Worm (Caenorhabditis elegans) whole organism, young adult: ENCODE measurements around the gene srd-44.

ENCODE experiments used
- B0019.2 ChIP-seq: fragments of 200-800 bp; sonication (Bioruptor generic); conservative IDR thresholded peaks from 2 replicates; pipeline ENCODE4 v1.3.6; 2022; ENCODE audit warnings: missing genetic modification reagents, missing genetic modification characterization, missing compliant biosample characterization
- B0261.1 ChIP-seq: sonication (generic microtip); optimal IDR thresholded peaks from 2 replicates; lab custom pipeline; 2016; ENCODE audit warnings: mild to moderate bottlenecking, missing genetic modification characterization, moderate library complexity, missing compliant biosample characterization
- B0336.3 ChIP-seq: fragments of 200-800 bp; sonication (Bioruptor generic); IDR thresholded peaks from 2 replicates; pipeline ENCODE4 v1.3.6; 2022; ENCODE audit warnings: missing genetic modification characterization, missing compliant biosample characterization
- D2030.7 ChIP-seq: fragments of 200-800 bp; sonication (Bioruptor generic); IDR thresholded peaks from 2 replicates; pipeline ENCODE4 v1.3.6; 2022; ENCODE audit warnings: missing genetic modification reagents, missing genetic modification characterization, missing compliant biosample characterization
- F10E7.11 ChIP-seq: sonication (generic microtip); optimal IDR thresholded peaks from 2 replicates; lab custom pipeline; 2017; ENCODE audit warnings: mild to moderate bottlenecking, missing genetic modification characterization, moderate library complexity, missing compliant biosample characterization
- F22D6.2 ChIP-seq: sonication (generic microtip); optimal IDR thresholded peaks from 2 replicates; lab custom pipeline; 2016; ENCODE audit warnings: mild to moderate bottlenecking, missing genetic modification characterization, missing compliant biosample characterization
- F23B12.7 ChIP-seq: sonication (generic microtip); optimal IDR thresholded peaks from 2 replicates; lab custom pipeline; 2017; ENCODE audit warnings: missing genetic modification characterization, mild to moderate bottlenecking, missing compliant biosample characterization, antibody characterized with exemption, moderate library complexity; ENCODE audit not compliant: insufficient read depth
- F37B4.10 ChIP-seq: fragments of 200-800 bp; sonication (Bioruptor generic); IDR thresholded peaks from 2 replicates; pipeline ENCODE4 v1.3.6; 2022; ENCODE audit warnings: missing genetic modification characterization, missing compliant biosample characterization
- F39B2.1 ChIP-seq: fragments of 200-800 bp; sonication (Bioruptor generic); IDR thresholded peaks from 2 replicates; pipeline ENCODE4 v1.3.6; 2022; ENCODE audit warnings: missing genetic modification reagents, missing genetic modification characterization, missing compliant biosample characterization
- T26A5.8 ChIP-seq: sonication (generic microtip); optimal IDR thresholded peaks from 2 replicates; lab custom pipeline; 2016; ENCODE audit warnings: missing genetic modification characterization, missing compliant biosample characterization
- Y53F4B.3 ChIP-seq: fragments of 200-800 bp; sonication (Bioruptor generic); IDR thresholded peaks from 2 replicates; pipeline ENCODE4 v1.3.6; 2022; ENCODE audit warnings: missing genetic modification reagents, missing genetic modification characterization, missing compliant biosample characterization
- Y95B8A.8 ChIP-seq: fragments of 200-800 bp; sonication (Bioruptor generic); IDR thresholded peaks from 2 replicates; pipeline ENCODE4 v1.3.6; 2022; ENCODE audit warnings: missing genetic modification reagents, missing genetic modification characterization, missing compliant biosample characterization
- akir-1 ChIP-seq: fragments of 200-800 bp; sonication (Bioruptor generic); optimal IDR thresholded peaks from 2 replicates; lab custom pipeline; 2018; ENCODE audit warnings: mild to moderate bottlenecking, missing genetic modification characterization, moderate library complexity, missing compliant biosample characterization
- atf-7 ChIP-seq: sonication (generic microtip); optimal IDR thresholded peaks from 2 replicates; lab custom pipeline; 2017; ENCODE audit warnings: mild to moderate bottlenecking, missing genetic modification characterization, missing compliant biosample characterization
- cebp-1 ChIP-seq, 2 experiments: fragments of 200-800 bp in 1 of 2; sonication (Bioruptor generic) in 1 of 2; sonication (generic microtip) in 1 of 2; IDR thresholded peaks in 1 of 2; optimal IDR thresholded peaks in 1 of 2; 2 replicates each; pipeline versions ENCODE4 v1.3.6 to Lab custom; 2017 to 2022; ENCODE audit warnings: missing compliant biosample characterization in 2 of 2, missing genetic modification characterization in 2 of 2, mild to moderate bottlenecking in 1 of 2, missing genetic modification reagents in 1 of 2, moderate library complexity in 1 of 2
- cebp-2 ChIP-seq: fragments of 200-800 bp; sonication (Bioruptor generic); IDR thresholded peaks from 2 replicates; pipeline ENCODE4 v1.3.6; 2022; ENCODE audit warnings: missing genetic modification characterization, missing compliant biosample characterization
- ceh-100 ChIP-seq: fragments of 200-800 bp; sonication (Bioruptor generic); IDR thresholded peaks from 2 replicates; pipeline ENCODE4 v1.3.6; 2022; ENCODE audit warnings: missing genetic modification reagents, missing genetic modification characterization, missing compliant biosample characterization
- ceh-40 ChIP-seq: fragments of 200-800 bp; sonication (Bioruptor generic); IDR thresholded peaks from 2 replicates; pipeline ENCODE4 v1.3.6; 2022; ENCODE audit warnings: missing genetic modification characterization, missing compliant biosample characterization
- ceh-58 ChIP-seq: fragments of 200-800 bp; sonication (Bioruptor generic); IDR thresholded peaks from 2 replicates; pipeline ENCODE4 v1.3.6; 2022; ENCODE audit warnings: missing genetic modification characterization, missing compliant biosample characterization
- ceh-79 ChIP-seq: sonication (generic microtip); optimal IDR thresholded peaks from 2 replicates; lab custom pipeline; 2017; ENCODE audit warnings: mild to moderate bottlenecking, missing genetic modification characterization, missing compliant biosample characterization
- dox-1 ChIP-seq: fragments of 200-800 bp; sonication (Bioruptor generic); IDR thresholded peaks from 2 replicates; pipeline ENCODE4 v1.3.6; 2022; ENCODE audit warnings: missing genetic modification reagents, missing genetic modification characterization, missing compliant biosample characterization
- ekl-4 ChIP-seq: fragments of 200-800 bp; sonication (Bioruptor generic); IDR thresholded peaks from 2 replicates; pipeline ENCODE4 v1.3.6; 2022; ENCODE audit warnings: missing genetic modification reagents, missing genetic modification characterization, missing compliant biosample characterization
- hlh-26 ChIP-seq: fragments of 200-800 bp; sonication (Bioruptor generic); conservative IDR thresholded peaks from 2 replicates; pipeline ENCODE4 v1.3.6; 2022; ENCODE audit warnings: missing genetic modification reagents, missing genetic modification characterization, missing compliant biosample characterization
- hmg-1.2 ChIP-seq: fragments of 200-800 bp; sonication (Bioruptor generic); IDR thresholded peaks from 2 replicates; pipeline ENCODE4 v1.3.6; 2022; ENCODE audit warnings: missing genetic modification reagents, missing genetic modification characterization, missing compliant biosample characterization
- hmg-20 ChIP-seq: fragments of 200-800 bp; sonication (Bioruptor generic); IDR thresholded peaks from 2 replicates; pipeline ENCODE4 v1.3.6; 2022; ENCODE audit warnings: missing genetic modification reagents, missing genetic modification characterization, missing compliant biosample characterization
- hrde-1 ChIP-seq: sonication (generic microtip); optimal IDR thresholded peaks from 2 replicates; lab custom pipeline; 2016; ENCODE audit warnings: missing genetic modification characterization, mild to moderate bottlenecking, missing compliant biosample characterization, moderate library complexity, missing genotype, missing genetic modification reagents, borderline replicate concordance
- hsf-1 ChIP-seq: fragments of 200-800 bp; sonication (Bioruptor generic); IDR thresholded peaks from 2 replicates; pipeline ENCODE4 v1.3.6; 2022; ENCODE audit warnings: missing genetic modification reagents, missing genetic modification characterization, missing compliant biosample characterization
- lag-1 ChIP-seq: fragments of 200-800 bp; sonication (Bioruptor generic); IDR thresholded peaks from 2 replicates; pipeline ENCODE4 v1.3.6; 2022; ENCODE audit warnings: missing genetic modification reagents, missing genetic modification characterization, missing compliant biosample characterization
- let-526 ChIP-seq: fragments of 200-800 bp; sonication (Bioruptor generic); IDR thresholded peaks from 2 replicates; pipeline ENCODE4 v1.3.6; 2022; ENCODE audit warnings: missing genetic modification reagents, missing genetic modification characterization, missing compliant biosample characterization
- let-607 ChIP-seq, 2 experiments: fragments of 200-800 bp in 1 of 2; sonication (Bioruptor generic) in 1 of 2; sonication (generic microtip) in 1 of 2; optimal IDR thresholded peaks; 2 replicates each; lab custom pipeline; 2016 to 2018; ENCODE audit warnings: mild to moderate bottlenecking in 2 of 2, missing compliant biosample characterization in 2 of 2, missing genetic modification characterization in 2 of 2, moderate library complexity in 2 of 2, missing genotype in 1 of 2
- lin-26 ChIP-seq: fragments of 200-800 bp; sonication (Bioruptor generic); IDR thresholded peaks from 2 replicates; pipeline ENCODE4 v1.3.6; 2022; ENCODE audit warnings: missing genetic modification reagents, missing genetic modification characterization, missing compliant biosample characterization
- lir-1 ChIP-seq: fragments of 200-800 bp; sonication (Bioruptor generic); conservative IDR thresholded peaks from 2 replicates; pipeline ENCODE4 v1.3.6; 2022; ENCODE audit warnings: missing genetic modification reagents, missing genetic modification characterization, missing compliant biosample characterization
- lsl-1 ChIP-seq: fragments of 200-800 bp; sonication (Bioruptor generic); optimal IDR thresholded peaks from 2 replicates; lab custom pipeline; 2018; ENCODE audit warnings: mild to moderate bottlenecking, missing genetic modification characterization, moderate library complexity, missing compliant biosample characterization
- lsy-27 ChIP-seq: sonication (generic microtip); optimal IDR thresholded peaks from 2 replicates; lab custom pipeline; 2017; ENCODE audit warnings: missing genetic modification characterization, mild to moderate bottlenecking, missing compliant biosample characterization, antibody characterized with exemption, missing genotype, borderline replicate concordance; ENCODE audit not compliant: insufficient read depth
- mxl-1 ChIP-seq: sonication (generic microtip); optimal IDR thresholded peaks from 2 replicates; lab custom pipeline; 2016; ENCODE audit warnings: missing genetic modification characterization, missing compliant biosample characterization
- nfya-2 ChIP-seq: fragments of 200-800 bp; sonication (Bioruptor generic); IDR thresholded peaks from 2 replicates; pipeline ENCODE4 v1.3.6; 2022; ENCODE audit warnings: missing genetic modification reagents, missing genetic modification characterization, missing compliant biosample characterization
- nhr-120 ChIP-seq: fragments of 200-800 bp; sonication (Bioruptor generic); IDR thresholded peaks from 2 replicates; pipeline ENCODE4 v1.3.6; 2022; ENCODE audit warnings: missing genetic modification characterization, missing compliant biosample characterization
- nhr-80 ChIP-seq: sonication (generic microtip); optimal IDR thresholded peaks from 2 replicates; lab custom pipeline; 2016; ENCODE audit warnings: missing genetic modification characterization, missing compliant biosample characterization
- pbrm-1 ChIP-seq: fragments of 200-800 bp; sonication (Bioruptor generic); IDR thresholded peaks from 2 replicates; pipeline ENCODE4 v1.3.6; 2022; ENCODE audit warnings: missing genetic modification reagents, missing genetic modification characterization, missing compliant biosample characterization
- rpc-1 ChIP-seq, 2 experiments: fragments of 150-350 bp in 1 of 2; sonication (generic microtip) in 1 of 2; optimal IDR thresholded peaks; 2 replicates each; lab custom pipeline; 2014 to 2018; ENCODE audit warnings: missing biosample characterization in 1 of 2, missing genetic modification characterization in 1 of 2, missing genetic modification reagents in 1 of 2, missing genotype in 1 of 2
- sea-2 ChIP-seq: fragments of 200-800 bp; sonication (Bioruptor generic); IDR thresholded peaks from 2 replicates; pipeline ENCODE4 v1.3.6; 2022; ENCODE audit warnings: missing genetic modification characterization, missing compliant biosample characterization
- snpc-1.3 ChIP-seq: sonication (generic microtip); optimal IDR thresholded peaks from 2 replicates; lab custom pipeline; 2017; ENCODE audit warnings: missing genetic modification characterization, mild to moderate bottlenecking, missing compliant biosample characterization, antibody characterized with exemption, moderate library complexity, missing genotype, missing genetic modification reagents; ENCODE audit not compliant: insufficient read depth
- tbp1 ChIP-seq: fragments of 200-800 bp; sonication (Bioruptor generic); optimal IDR thresholded peaks from 2 replicates; lab custom pipeline; 2018; ENCODE audit warnings: mild to moderate bottlenecking, missing genetic modification characterization, missing compliant biosample characterization
- tbx-9 ChIP-seq: sonication (generic microtip); optimal IDR thresholded peaks from 2 replicates; lab custom pipeline; 2016; ENCODE audit warnings: borderline replicate concordance, missing genetic modification characterization, inconsistent platforms, missing compliant biosample characterization
- unc-62 ChIP-seq: fragments of 150-350 bp; optimal IDR thresholded peaks from 2 replicates; lab custom pipeline; 2014; ENCODE audit warnings: missing biosample characterization, missing genetic modification reagents, missing genetic modification characterization
- ztf-25 ChIP-seq: fragments of 200-800 bp; sonication (Bioruptor generic); IDR thresholded peaks from 2 replicates; pipeline ENCODE4 v1.3.6; 2022; ENCODE audit warnings: missing genetic modification reagents, missing genetic modification characterization, missing compliant biosample characterization
- ztf-3 ChIP-seq: fragments of 200-800 bp; sonication (Bioruptor generic); optimal IDR thresholded peaks from 2 replicates; lab custom pipeline; 2018; ENCODE audit warnings: mild to moderate bottlenecking, missing genetic modification characterization, missing compliant biosample characterization

srd-44 gene

DNA sequence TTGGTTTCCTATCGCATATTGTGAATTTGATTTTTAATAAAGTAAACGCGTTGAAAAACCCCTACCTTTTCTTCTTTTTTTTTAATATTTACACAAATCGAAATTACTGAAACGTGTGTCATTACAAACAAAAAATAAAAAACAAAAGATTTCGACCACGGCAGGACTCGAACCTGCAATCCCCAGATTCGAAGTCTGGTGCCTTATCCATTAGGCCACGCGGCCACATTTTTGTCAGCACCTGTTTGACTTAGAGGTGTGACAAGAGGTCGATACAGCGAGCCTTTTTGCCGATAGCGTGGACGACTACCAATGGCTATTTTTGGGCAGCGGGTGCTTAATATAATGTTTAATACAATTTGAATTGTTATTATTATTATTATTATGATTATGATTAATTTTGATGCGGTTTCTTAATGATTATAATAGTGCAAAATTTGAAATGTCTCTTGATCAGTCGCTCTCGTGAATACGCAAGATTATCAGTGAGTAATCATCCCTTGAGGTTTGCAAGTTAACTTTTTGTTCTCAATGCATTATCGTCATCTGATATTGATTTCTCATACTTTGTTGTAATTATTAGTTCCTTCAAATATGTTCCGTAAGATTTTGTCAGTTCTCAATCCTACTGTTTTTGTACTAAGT lies at the start of gene srd-44 (continued):
- TF ChIP-seq atf-7 (tag; lab: Kevin White, UChicago) (no peak), rpc-1 (optimal IDR thresholded peaks at IDR 0.05; lab: Kevin White, UChicago) (peak; percentile 72), rpc-1 (tag; optimal IDR thresholded peaks at IDR 0.05; lab: Kevin White, UChicago) (peak; percentile 85), mxl-1 (tag; lab: Kevin White, UChicago) (peak; percentile 48), let-526 (GFP tag; lab: Robert Waterston, UW) (no peak), B0019.2 (GFP tag; lab: Robert Waterston, UW) (no peak), lsy-27 (tag; lab: Kevin White, UChicago) (no peak), sea-2 (GFP tag; lab: Robert Waterston, UW) (no peak), hsf-1 (no peak), F37B4.10 (GFP tag; lab: Robert Waterston, UW) (no peak), nhr-120 (GFP tag; lab: Robert Waterston, UW) (no peak), F22D6.2 (no peak), ztf-3 (GFP tag; lab: Kevin White, UChicago) (no peak), ceh-40 (GFP tag; lab: Robert Waterston, UW) (peak; percentile 72; the same call in 1 of the 2 replicates), hmg-20 (GFP tag; lab: Robert Waterston, UW) (peak; percentile 60; the same call in 1 of the 2 replicates), ceh-58 (GFP tag; lab: Robert Waterston, UW) (no peak), dox-1 (no peak; the same call in 1 of the 2 replicates), unc-62 (GFP tag; lab: Kevin White, UChicago) (no peak), lir-1 (GFP tag; lab: Robert Waterston, UW) (no peak), ztf-25 (0 out of 2 replicates have a peak, but pooled peaks have one; percentile 76), D2030.7 (GFP tag; lab: Robert Waterston, UW) (no peak; the same call in 1 of the 2 replicates), let-607 (tag; optimal IDR thresholded peaks at IDR 0.05; lab: Kevin White, UChicago) (no peak), F23B12.7 (tag; lab: Kevin White, UChicago) (no peak), akir-1 (no peak), ceh-79 (tag; lab: Kevin White, UChicago) (no peak), nhr-80 (no peak), nfya-2 (no peak), T26A5.8 (tag; lab: Kevin White, UChicago) (no peak), ceh-100 (GFP tag; lab: Robert Waterston, UW) (no peak), tbx-9 (tag; lab: Kevin White, UChicago) (no peak), lag-1 (no peak), lin-26 (GFP tag; lab: Robert Waterston, UW) (peak; percentile 86), snpc-1.3 (tag; lab: Kevin White, UChicago) (peak; percentile 64), pbrm-1 (GFP tag; lab: Robert Waterston, UW) (peak; percentile 83), lsl-1 (GFP tag; lab: Kevin White, UChicago) (no peak), hlh-26 (GFP tag; lab: Robert Waterston, UW) (no peak), ekl-4 (GFP tag; lab: Robert Waterston, UW) (no peak), tbp1 (GFP tag; lab: Kevin White, UChicago) (peak; percentile 95), B0336.3 (GFP tag; lab: Robert Waterston, UW) (no peak), cebp-1 (GFP tag; IDR thresholded peaks at IDR 0.05; lab: Robert Waterston, UW) (no peak), cebp-1 (tag; optimal IDR thresholded peaks at IDR 0.05; lab: Kevin White, UChicago) (no peak), B0261.1 (tag; lab: Kevin White, UChicago) (peak; percentile 93), F10E7.11 (tag; lab: Kevin White, UChicago) (no peak), F39B2.1 (no peak), Y95B8A.8 (GFP tag; lab: Robert Waterston, UW) (no peak), cebp-2 (GFP tag; lab: Robert Waterston, UW) (no peak), hrde-1 (tag; lab: Kevin White, UChicago) (peak; percentile 26), Y53F4B.3 (GFP tag; lab: Robert Waterston, UW) (no peak), hmg-1.2 (GFP tag; lab: Robert Waterston, UW) (no peak)
